Fruit fly (Drosophila melanogaster) whole organism, prepupa: ENCODE measurements around the gene CG31924.

Experiments used
- Blimp-1 ChIP-seq: fragments of 200-800 bp; sonication (Bioruptor generic); optimal IDR thresholded peaks from 3 replicates; lab custom pipeline; 2017; ENCODE audit warnings: missing biosample characterization, missing genetic modification characterization, mild to moderate bottlenecking, moderate library complexity, missing genetic modification reagents
- CG10631 ChIP-seq: fragments of 200-800 bp; sonication (Bioruptor generic); optimal IDR thresholded peaks from 2 replicates; lab custom pipeline; 2016; ENCODE audit warnings: missing biosample characterization, missing genetic modification characterization
- CG11762 ChIP-seq: fragments of 200-800 bp; sonication (Bioruptor generic); optimal IDR thresholded peaks from 3 replicates; lab custom pipeline; 2016; ENCODE audit warnings: missing biosample characterization, missing genetic modification characterization; ENCODE audit not compliant: insufficient read depth
- CG11902 ChIP-seq: fragments of 200-800 bp; sonication (Bioruptor generic); optimal IDR thresholded peaks from 3 replicates; lab custom pipeline; 2016; ENCODE audit warnings: missing biosample characterization, missing genetic modification characterization
- CG16779 ChIP-seq: fragments of 200-800 bp; sonication (Bioruptor generic); optimal IDR thresholded peaks from 3 replicates; lab custom pipeline; 2017; ENCODE audit warnings: missing biosample characterization, mild to moderate bottlenecking, missing genetic modification characterization
- CG3032 ChIP-seq: fragments of 200-800 bp; optimal IDR thresholded peaks from 2 replicates; lab custom pipeline; 2019; ENCODE audit warnings: missing biosample characterization, mild to moderate bottlenecking, missing genetic modification characterization, moderate library complexity
- CG31627 ChIP-seq: fragments of 200-800 bp; sonication (Bioruptor generic); optimal IDR thresholded peaks from 3 replicates; lab custom pipeline; 2016; ENCODE audit warnings: missing biosample characterization, missing genetic modification characterization
- CG32006 ChIP-seq: fragments of 200-800 bp; sonication (Bioruptor generic); optimal IDR thresholded peaks from 3 replicates; lab custom pipeline; 2017; ENCODE audit warnings: missing biosample characterization, mild to moderate bottlenecking, missing genetic modification characterization
- CG34406 ChIP-seq: fragments of 200-800 bp; sonication (Bioruptor generic); optimal IDR thresholded peaks from 3 replicates; lab custom pipeline; 2016; ENCODE audit warnings: missing biosample characterization, missing genetic modification characterization
- CG3919 ChIP-seq: fragments of 200-800 bp; sonication (Bioruptor generic); optimal IDR thresholded peaks from 3 replicates; lab custom pipeline; 2016; ENCODE audit warnings: missing biosample characterization, missing genetic modification characterization
- CG4318 ChIP-seq: fragments of 200-800 bp; sonication (Bioruptor generic); optimal IDR thresholded peaks from 3 replicates; lab custom pipeline; 2017; ENCODE audit warnings: missing biosample characterization, mild to moderate bottlenecking, missing genetic modification characterization
- CG6163 ChIP-seq: fragments of 200-800 bp; sonication (Bioruptor generic); IDR thresholded peaks from 3 replicates; pipeline ENCODE4 v1.3.6; 2022; ENCODE audit warnings: missing biosample characterization, missing genetic modification characterization
- CG6276 ChIP-seq: fragments of 200-800 bp; sonication (Bioruptor generic); optimal IDR thresholded peaks from 2 replicates; lab custom pipeline; 2017; ENCODE audit warnings: missing biosample characterization, mild to moderate bottlenecking, missing genetic modification characterization
- CG6808 ChIP-seq: fragments of 200-800 bp; sonication (Bioruptor generic); optimal IDR thresholded peaks from 3 replicates; lab custom pipeline; 2017; ENCODE audit warnings: missing biosample characterization, missing genetic modification characterization, mild to moderate bottlenecking, moderate library complexity, missing genetic modification reagents
- CG6854 ChIP-seq: fragments of 200-800 bp; sonication (Bioruptor generic); optimal IDR thresholded peaks from 2 replicates; lab custom pipeline; 2017; ENCODE audit warnings: missing biosample characterization, mild to moderate bottlenecking, missing genetic modification characterization
- CG7368 ChIP-seq: fragments of 200-800 bp; sonication (Bioruptor generic); optimal IDR thresholded peaks from 3 replicates; lab custom pipeline; 2016; ENCODE audit warnings: missing biosample characterization, missing genetic modification characterization
- CG8119 ChIP-seq: fragments of 200-800 bp; sonication (Bioruptor generic); IDR thresholded peaks from 3 replicates; pipeline ENCODE4 v1.3.6; 2022; ENCODE audit warnings: missing biosample characterization, missing genetic modification characterization
- CG8319 ChIP-seq: fragments of 200-800 bp; sonication (Bioruptor generic); optimal IDR thresholded peaks from 3 replicates; lab custom pipeline; 2016; ENCODE audit warnings: missing biosample characterization, missing genetic modification characterization
- CG9139 ChIP-seq: fragments of 200-800 bp; sonication (Bioruptor generic); optimal IDR thresholded peaks from 3 replicates; lab custom pipeline; 2017; ENCODE audit warnings: missing biosample characterization, mild to moderate bottlenecking, missing genetic modification characterization
- Eip75B ChIP-seq: fragments of 200-800 bp; sonication (Bioruptor generic); optimal IDR thresholded peaks from 3 replicates; lab custom pipeline; 2016; ENCODE audit warnings: missing biosample characterization, missing genetic modification characterization
- Gug ChIP-seq: fragments of 200-800 bp; sonication (Bioruptor generic); IDR thresholded peaks from 2 replicates; pipeline ENCODE4 v1.3.6; 2022; ENCODE audit warnings: missing biosample characterization, missing genetic modification characterization
- Hr4 ChIP-seq: fragments of 200-800 bp; sonication (Bioruptor generic); optimal IDR thresholded peaks from 3 replicates; lab custom pipeline; 2016; ENCODE audit warnings: missing biosample characterization, missing genetic modification characterization
- Lpt ChIP-seq: fragments of 200-800 bp; sonication (Bioruptor generic); optimal IDR thresholded peaks from 3 replicates; lab custom pipeline; 2016; ENCODE audit warnings: missing biosample characterization, missing genetic modification characterization
- OdsH ChIP-seq: fragments of 200-800 bp; sonication (Bioruptor generic); optimal IDR thresholded peaks from 3 replicates; lab custom pipeline; 2016; ENCODE audit warnings: missing biosample characterization, missing genetic modification characterization
- Smox ChIP-seq: fragments of 200-800 bp; sonication (Bioruptor generic); optimal IDR thresholded peaks from 3 replicates; lab custom pipeline; 2016; ENCODE audit warnings: missing biosample characterization, missing genetic modification characterization
- Sox102F ChIP-seq: fragments of 200-800 bp; sonication (Bioruptor generic); optimal IDR thresholded peaks from 2 replicates; lab custom pipeline; 2016; ENCODE audit warnings: missing biosample characterization, mild to moderate bottlenecking, missing genetic modification characterization
- Sox14 ChIP-seq: fragments of 200-800 bp; sonication (Bioruptor generic); optimal IDR thresholded peaks from 3 replicates; lab custom pipeline; 2016; ENCODE audit warnings: missing biosample characterization, missing genetic modification characterization
- achi ChIP-seq: fragments of 200-800 bp; sonication (Bioruptor generic); optimal IDR thresholded peaks from 3 replicates; lab custom pipeline; 2016; ENCODE audit warnings: missing biosample characterization, missing genetic modification characterization
- dsx ChIP-seq: fragments of 200-800 bp; optimal IDR thresholded peaks from 3 replicates; lab custom pipeline; 2019; ENCODE audit warnings: missing biosample characterization, mild to moderate bottlenecking, missing genetic modification characterization, moderate library complexity; ENCODE audit not compliant: poor library complexity, severe bottlenecking
- eg ChIP-seq: fragments of 200-800 bp; sonication (Bioruptor generic); IDR thresholded peaks from 3 replicates; pipeline ENCODE4 v1.3.6; 2022; ENCODE audit warnings: missing biosample characterization, missing genetic modification characterization
- esn ChIP-seq: fragments of 200-800 bp; sonication (Bioruptor generic); optimal IDR thresholded peaks from 2 replicates; lab custom pipeline; 2016; ENCODE audit warnings: missing biosample characterization, mild to moderate bottlenecking, missing genetic modification characterization, moderate library complexity
- fd59A ChIP-seq: fragments of 200-800 bp; sonication (Bioruptor generic); optimal IDR thresholded peaks from 2 replicates; lab custom pipeline; 2017; ENCODE audit warnings: missing biosample characterization, mild to moderate bottlenecking, missing genetic modification characterization, missing genetic modification reagents
- fd85E ChIP-seq: fragments of 200-800 bp; sonication (Bioruptor generic); optimal IDR thresholded peaks from 3 replicates; lab custom pipeline; 2016; ENCODE audit warnings: missing biosample characterization, missing genetic modification characterization
- fkh ChIP-seq: fragments of 200-800 bp; sonication (Bioruptor generic); optimal IDR thresholded peaks from 3 replicates; lab custom pipeline; 2017; ENCODE audit warnings: missing biosample characterization, mild to moderate bottlenecking, missing genetic modification characterization, moderate library complexity
- lz ChIP-seq: fragments of 200-800 bp; sonication (Bioruptor generic); optimal IDR thresholded peaks from 3 replicates; lab custom pipeline; 2016; ENCODE audit warnings: missing biosample characterization, missing genetic modification characterization
- pdm3 ChIP-seq: fragments of 200-800 bp; sonication (Bioruptor generic); optimal IDR thresholded peaks from 3 replicates; lab custom pipeline; 2016; ENCODE audit warnings: missing biosample characterization, missing genetic modification characterization
- salr ChIP-seq, 2 experiments: fragments of 200-800 bp; sonication (Bioruptor generic); optimal IDR thresholded peaks; 3 replicates each; lab custom pipeline; 2016 to 2018; ENCODE audit warnings: missing biosample characterization in 2 of 2, missing genetic modification characterization in 2 of 2, mild to moderate bottlenecking in 1 of 2
- spab ChIP-seq: fragments of 200-800 bp; sonication (Bioruptor generic); optimal IDR thresholded peaks from 2 replicates; lab custom pipeline; 2017; ENCODE audit warnings: missing biosample characterization, mild to moderate bottlenecking, missing genetic modification characterization, missing genetic modification reagents
- svp ChIP-seq: fragments of 200-800 bp; sonication (Bioruptor generic); peaks from one replicate; lab custom pipeline; 2016; ENCODE audit warnings: missing biosample characterization, missing genetic modification characterization

CG31924 gene

DNA sequence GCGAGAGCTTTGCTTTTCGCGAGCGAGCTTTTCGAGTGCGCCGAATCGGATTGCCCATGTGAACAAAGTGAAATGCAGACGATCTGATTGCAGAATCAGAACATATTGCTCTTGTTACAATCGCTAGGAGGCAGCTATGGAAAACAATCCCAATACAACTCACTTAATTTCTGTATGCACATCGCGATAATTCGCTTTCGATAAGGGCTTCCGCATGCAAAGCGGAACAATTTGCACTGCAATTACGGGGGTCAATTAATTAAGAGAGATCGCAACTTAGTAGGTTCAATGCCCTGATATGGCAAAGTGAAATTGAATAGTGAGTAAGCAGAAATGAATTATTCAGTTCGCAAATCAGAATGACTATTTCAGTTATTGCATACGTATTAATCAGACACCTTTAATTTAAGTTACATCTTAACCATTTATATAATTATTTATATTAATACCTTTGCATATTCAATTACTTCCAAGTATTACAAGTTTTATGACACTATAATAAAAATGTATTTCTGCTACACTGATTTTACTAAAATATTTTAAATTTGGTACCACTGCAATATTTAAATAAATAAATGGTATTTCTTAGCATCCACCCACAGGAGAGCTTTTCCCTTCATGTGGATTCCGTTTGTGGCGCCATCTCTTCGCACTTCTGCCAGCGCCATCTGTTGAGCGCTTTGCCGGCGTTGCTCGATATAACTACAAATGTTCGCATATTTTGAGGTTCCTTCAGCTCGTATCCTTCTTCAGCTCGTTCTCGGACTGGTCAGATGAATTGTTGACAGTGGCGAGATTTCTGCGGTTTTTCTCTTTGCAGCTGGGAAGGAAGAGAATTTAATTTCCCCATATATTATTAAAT lies 7.3 kb upstream of the CG31924 start, which contains the start of gene NLaz (continued):
- TF ChIP-seq CG6808 (GFP tag; lab: Kevin White, UChicago), result no peak
- peak; percentile 94 for TF ChIP-seq svp (GFP tag; lab: Kevin White, UChicago)
- TF ChIP-seq CG4318 (GFP tag; lab: Kevin White, UChicago), result no peak
- peak; percentile 39 for TF ChIP-seq Sox14 (GFP tag; lab: Kevin White, UChicago)
- TF ChIP-seq CG9139 (GFP tag; lab: Kevin White, UChicago), result no peak
- TF ChIP-seq CG32006 (GFP tag; lab: Kevin White, UChicago), result peak; percentile 13
- peak in 1 of 2 experiments; percentile 51 for TF ChIP-seq salr (GFP tag; optimal IDR thresholded peaks at IDR 0.05; lab: Kevin White, UChicago)
- TF ChIP-seq CG3919 (GFP tag; lab: Kevin White, UChicago), result peak; percentile 80
- peak; percentile 71 for TF ChIP-seq lz (GFP tag; lab: Kevin White, UChicago)
- TF ChIP-seq Hr4 (GFP tag; lab: Kevin White, UChicago), result peak; percentile 8
- no peak for TF ChIP-seq Blimp-1
- no peak for TF ChIP-seq CG8119 (GFP tag; lab: Robert Waterston, UW)
- peak; percentile 19; the same call in 1 of the 3 replicates for TF ChIP-seq CG6163
- peak; percentile 61 for TF ChIP-seq CG31627 (GFP tag; lab: Kevin White, UChicago)
- peak; percentile 6 for TF ChIP-seq Smox
- TF ChIP-seq CG6854, result no peak
- TF ChIP-seq, all 60 proteins: peak for 26

DNA sequence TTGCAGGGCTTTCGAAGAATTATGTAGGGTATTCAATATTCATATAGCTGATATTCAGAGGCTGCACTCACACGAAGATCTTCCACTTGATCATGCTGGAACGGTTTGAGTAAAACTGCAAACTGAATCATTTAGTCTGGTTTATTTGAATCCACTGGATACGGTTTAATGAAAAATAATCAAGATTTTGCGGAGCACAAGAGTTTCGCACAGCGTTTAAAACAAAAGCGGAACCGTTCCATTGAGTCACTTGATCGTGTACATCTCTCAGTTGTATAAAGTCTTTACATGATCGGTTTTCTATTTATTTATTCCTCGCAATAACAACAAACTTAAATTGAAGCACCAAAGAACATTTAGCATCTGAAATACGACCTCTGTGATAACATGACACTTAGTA lies 5.0 kb upstream of the CG31924 start, which contains the start of gene CG31659:
Gene CG31659, minus strand, starts transcription at position 101 of the 400 bp plus-strand sequence.
- TF ChIP-seq CG6163 (no peak), achi (GFP tag; lab: Kevin White, UChicago) (no peak), CG6276 (GFP tag; lab: Kevin White, UChicago) (no peak), OdsH (GFP tag; lab: Kevin White, UChicago) (no peak), CG11902 (GFP tag; lab: Kevin White, UChicago) (no peak), CG8319 (GFP tag; lab: Kevin White, UChicago) (no peak), CG3919 (GFP tag; lab: Kevin White, UChicago) (no peak), CG31627 (GFP tag; lab: Kevin White, UChicago) (no peak), CG11762 (no peak), salr (GFP tag; optimal IDR thresholded peaks at IDR 0.05; lab: Kevin White, UChicago) (no peak)

DNA sequence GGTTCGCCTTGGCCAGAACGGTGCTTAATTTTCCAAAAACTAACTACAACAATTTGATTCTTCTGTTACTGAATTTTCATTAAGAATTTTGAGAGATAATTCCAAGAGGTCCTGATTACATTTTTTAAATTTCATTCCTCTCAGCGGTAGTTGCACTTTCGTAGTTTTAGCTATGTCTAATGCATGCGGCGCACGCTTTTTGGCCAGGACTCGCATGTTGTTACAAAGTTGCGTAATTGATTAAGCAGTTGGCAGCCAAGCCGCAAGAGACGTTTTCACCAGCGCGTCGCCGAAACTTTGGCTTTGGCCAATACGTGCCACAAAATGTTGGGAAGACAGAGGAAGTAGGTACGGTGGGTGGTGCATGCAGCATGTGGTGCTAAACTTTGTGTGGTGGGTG lies 1.1 kb upstream of the CG31924 start, which contains the start of gene CG5565:
Gene CG5565, minus strand, starts transcription at position 101 of the 400 bp plus-strand sequence.
- no peak for TF ChIP-seq fkh (GFP tag; lab: Kevin White, UChicago)
- TF ChIP-seq CG3032 (tag; lab: Kevin White, UChicago), result no peak
- no peak for TF ChIP-seq esn (GFP tag; lab: Kevin White, UChicago)
- TF ChIP-seq eg, result no peak
- TF ChIP-seq fd85E (GFP tag; lab: Kevin White, UChicago), result no peak
- no peak for TF ChIP-seq CG6163
- TF ChIP-seq Gug (GFP tag; lab: Robert Waterston, UW), result no peak
- TF ChIP-seq lz (GFP tag; lab: Kevin White, UChicago), result no peak
- no peak for TF ChIP-seq fd59A
- no peak for TF ChIP-seq Eip75B
- no peak for TF ChIP-seq pdm3 (GFP tag; lab: Kevin White, UChicago)
- no peak for TF ChIP-seq CG8119 (GFP tag; lab: Robert Waterston, UW)
- TF ChIP-seq, all 60 proteins: peak for 0

DNA sequence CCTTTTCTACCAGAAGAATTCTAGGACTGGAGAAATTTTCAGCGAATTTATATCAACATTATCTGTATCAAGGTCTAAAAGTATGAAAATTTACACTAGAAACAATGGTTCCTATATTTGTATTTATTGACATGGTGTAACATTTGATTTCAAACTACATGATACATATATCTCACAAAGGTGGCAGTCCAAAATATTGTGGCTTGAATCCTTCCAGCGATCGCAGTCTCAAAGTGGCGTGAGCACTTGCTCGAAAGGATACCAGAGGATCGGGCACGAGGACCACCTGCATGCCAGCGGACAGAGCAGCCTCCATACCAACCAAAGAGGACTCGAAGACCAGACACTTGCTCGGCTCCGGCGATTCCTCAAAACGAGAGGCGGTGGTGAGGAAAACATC lies 710 bp downstream of the CG31924 start, which contains the start of gene CG5561:
Gene CG5561, minus strand, starts transcription at position 101 of the 400 bp plus-strand sequence.
- TF ChIP-seq CG31627 (GFP tag; lab: Kevin White, UChicago) (no peak), lz (GFP tag; lab: Kevin White, UChicago) (no peak), spab (GFP tag; lab: Kevin White, UChicago) (no peak), Sox102F (GFP tag; lab: Kevin White, UChicago) (no peak), dsx (no peak), CG10631 (GFP tag; lab: Kevin White, UChicago) (no peak), CG6808 (GFP tag; lab: Kevin White, UChicago) (no peak), CG4318 (GFP tag; lab: Kevin White, UChicago) (no peak), CG9139 (GFP tag; lab: Kevin White, UChicago) (no peak), CG32006 (GFP tag; lab: Kevin White, UChicago) (no peak), pdm3 (GFP tag; lab: Kevin White, UChicago) (no peak), CG16779 (tag; lab: Kevin White, UChicago) (no peak), Lpt (no peak), Sox14 (GFP tag; lab: Kevin White, UChicago) (no peak), CG34406 (GFP tag; lab: Kevin White, UChicago) (no peak), esn (GFP tag; lab: Kevin White, UChicago) (no peak), CG7368 (GFP tag; lab: Kevin White, UChicago) (no peak)
